Worm (Caenorhabditis elegans): Measurements from ENCODE around the gene F23F12.13.

F23F12.13 gene

ce11 chrIII:6536945-6537568 is 41.6 kb downstream of the F23F12.13 start, which contains the start of gene C09E7.4:
Gene C09E7.4, minus strand, starts transcription at chrIII:6536995.
- TF ChIP-seq unc-62 (GFP tag; optimal IDR thresholded peaks at IDR 0.05) (peak; percentile 55), elt-1 (tag; optimal IDR thresholded peaks at IDR 0.05; ENCODE audit: borderline replicate concordance, insufficient read depth) (no peak), ham-2 (GFP tag; optimal IDR thresholded peaks at IDR 0.05) (peak; percentile 5), lsy-2 (tag; optimal IDR thresholded peaks at IDR 0.05) (peak; percentile 17), sptf-1 (tag; optimal IDR thresholded peaks at IDR 0.05) (peak; percentile 61), zip-8 (tag; optimal IDR thresholded peaks at IDR 0.05) (no peak), nhr-12 (tag; optimal IDR thresholded peaks at IDR 0.05) (no peak), blmp-1 (tag; optimal IDR thresholded peaks at IDR 0.05) (no peak), unc-39 (tag; optimal IDR thresholded peaks at IDR 0.05) (no peak), nhr-237 (tag; optimal IDR thresholded peaks at IDR 0.05) (no peak), cnd-1 (tag; optimal IDR thresholded peaks at IDR 0.05) (peak; percentile 59), nhr-2 (tag; optimal IDR thresholded peaks at IDR 0.05) (peak; percentile 34), ceh-43 (GFP tag; optimal IDR thresholded peaks at IDR 0.05) (no peak), ces-1 (GFP tag; optimal IDR thresholded peaks at IDR 0.05) (peak; percentile 40), drap-1 (GFP tag; optimal IDR thresholded peaks at IDR 0.05) (peak; percentile 16), tbx-8 (GFP tag; optimal IDR thresholded peaks at IDR 0.05) (no peak), ceh-39 (tag; optimal IDR thresholded peaks at IDR 0.05) (no peak), sem-2 (GFP tag; optimal IDR thresholded peaks at IDR 0.05) (no peak), snpc-4 (tag; optimal IDR thresholded peaks at IDR 0.05) (no peak), ztf-11 (tag; optimal IDR thresholded peaks at IDR 0.05) (no peak), pha-4 (tag; optimal IDR thresholded peaks at IDR 0.05) (peak; percentile 66), lin-32 (GFP tag; optimal IDR thresholded peaks at IDR 0.05) (peak; percentile 8), M03D4.4 (tag; optimal IDR thresholded peaks at IDR 0.05) (peak; percentile 45), elt-3 (tag; optimal IDR thresholded peaks at IDR 0.05) (no peak), bed-3 (GFP tag; optimal IDR thresholded peaks at IDR 0.05) (no peak), mls-2 (tag; optimal IDR thresholded peaks at IDR 0.05) (peak; percentile 67), mab-5 (tag; optimal IDR thresholded peaks at IDR 0.05) (no peak), flh-1 (GFP tag; optimal IDR thresholded peaks at IDR 0.05) (no peak), nhr-28 (tag; optimal IDR thresholded peaks at IDR 0.05) (no peak), nhr-76 (tag; optimal IDR thresholded peaks at IDR 0.05) (no peak), hlh-1 (tag; optimal IDR thresholded peaks at IDR 0.05) (no peak), lin-13 (tag; optimal IDR thresholded peaks at IDR 0.05) (peak; percentile 35), ceh-83 (GFP tag; optimal IDR thresholded peaks at IDR 0.05) (no peak), unc-120 (tag; optimal IDR thresholded peaks at IDR 0.05; ENCODE audit: poor library complexity, severe bottlenecking) (peak; percentile 53), mep-1 (tag; optimal IDR thresholded peaks at IDR 0.05) (peak; percentile 35)
